Worm (Caenorhabditis elegans): Measurements from ENCODE around the gene C33G8.2.

The C33G8.2 gene

DNA sequence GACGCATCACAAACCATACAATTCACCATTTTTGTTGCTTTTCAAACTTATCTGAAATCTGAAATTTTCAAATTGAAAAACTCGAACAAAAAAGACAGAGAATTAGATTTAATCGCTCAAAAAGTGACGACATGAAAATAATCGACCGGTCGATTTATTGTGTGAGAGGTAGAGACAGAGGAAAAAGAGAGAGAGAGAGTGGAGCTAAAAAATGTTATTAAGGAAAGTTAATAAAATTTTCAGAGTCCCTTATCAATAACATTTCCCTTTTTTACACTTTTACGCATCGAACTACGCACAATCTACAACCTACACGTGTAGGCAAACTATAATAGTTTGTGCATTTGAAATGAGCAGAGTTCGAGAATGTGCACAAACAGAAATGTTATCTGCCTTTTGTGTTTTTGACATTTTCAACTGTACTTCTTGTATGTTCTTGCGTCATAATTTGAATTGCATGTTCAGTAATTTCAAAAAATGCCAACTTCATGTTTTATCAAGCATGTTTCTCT, 12.5 kb upstream of the C33G8.2 start, which contains the start of gene nhr-107:
Gene nhr-107 (minus strand): TSS at position 51 of the 512 bp plus-strand sequence.
- no peak for TF ChIP-seq ztf-29 (GFP tag; IDR thresholded peaks at IDR 0.05)
- TF ChIP-seq klf-2 (GFP tag; conservative IDR thresholded peaks at IDR 0.05) = no peak
- no peak for TF ChIP-seq cog-1 (tag; optimal IDR thresholded peaks at IDR 0.05)
- TF ChIP-seq ref-1 (GFP tag; conservative IDR thresholded peaks at IDR 0.05) = no peak
- no peak for TF ChIP-seq T22C8.4 (GFP tag; IDR thresholded peaks at IDR 0.05)
- no peak for TF ChIP-seq ztf-23 (GFP tag; IDR thresholded peaks at IDR 0.05)
- no peak for TF ChIP-seq flt-1 (GFP tag; IDR thresholded peaks at IDR 0.05)
- no peak for TF ChIP-seq tab-1 (GFP tag; IDR thresholded peaks at IDR 0.05)
- TF ChIP-seq med-1 (GFP tag; optimal IDR thresholded peaks at IDR 0.05; ENCODE audit: insufficient read depth) = no peak

DNA sequence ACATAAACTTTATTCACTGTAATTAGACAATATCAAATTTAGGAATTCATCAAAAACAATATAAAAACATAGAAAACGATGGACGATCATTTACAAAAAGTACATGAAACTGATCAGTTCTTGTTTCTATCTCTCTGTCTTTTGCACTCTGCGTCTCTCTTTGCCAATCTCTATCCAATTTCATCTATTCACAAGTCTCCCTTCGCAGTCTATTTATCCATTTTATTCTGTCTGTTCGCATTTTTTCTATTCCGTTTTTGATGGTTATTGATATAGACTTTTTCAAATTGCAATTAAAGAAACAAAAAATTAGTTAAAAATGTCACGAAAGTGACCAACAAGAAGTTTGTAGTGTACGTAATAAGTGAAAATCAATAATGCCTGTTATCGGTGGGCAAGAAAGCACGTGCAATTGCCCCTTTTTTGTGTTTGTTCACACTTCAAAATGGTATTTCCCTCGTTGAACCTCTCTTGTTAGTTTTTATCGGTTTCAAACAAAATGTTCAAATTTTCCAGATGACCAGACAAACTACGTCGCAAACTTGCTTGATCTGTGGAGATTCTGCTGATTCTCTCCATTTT, 11.2 kb upstream of the C33G8.2 start, which contains the start of gene nhr-42:
Gene nhr-42 (plus strand): TSS at position 517 of the 582 bp plus-strand sequence.
- TF ChIP-seq ref-1 (GFP tag; conservative IDR thresholded peaks at IDR 0.05) (no peak), tab-1 (GFP tag; IDR thresholded peaks at IDR 0.05) (no peak), ztf-29 (GFP tag; IDR thresholded peaks at IDR 0.05) (no peak), klf-2 (GFP tag; conservative IDR thresholded peaks at IDR 0.05) (no peak)

DNA sequence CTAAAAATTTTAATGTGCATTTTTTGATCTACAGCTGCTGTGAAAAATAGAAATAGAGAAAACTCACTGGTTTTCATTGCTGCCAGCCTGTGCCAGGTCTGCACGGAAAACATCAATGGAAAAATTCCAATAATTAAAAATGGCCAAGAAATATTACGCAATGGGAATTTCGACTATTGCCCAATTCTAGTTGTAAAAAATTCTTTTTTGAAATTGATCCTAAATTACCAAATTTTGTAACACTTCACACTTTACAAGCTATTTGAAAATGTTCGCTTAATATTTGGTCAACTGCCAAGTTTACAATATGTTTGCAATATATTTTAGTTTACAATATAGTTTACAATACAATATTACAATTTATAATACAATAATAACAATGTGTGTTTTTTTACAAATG, 8.8 kb upstream of the C33G8.2 start:
- no peak for TF ChIP-seq med-1 (GFP tag; optimal IDR thresholded peaks at IDR 0.05; ENCODE audit: insufficient read depth)
- TF ChIP-seq T22C8.4 (GFP tag; IDR thresholded peaks at IDR 0.05) = no peak
- TF ChIP-seq tab-1 (GFP tag; IDR thresholded peaks at IDR 0.05) = no peak
- TF ChIP-seq flt-1 (GFP tag; IDR thresholded peaks at IDR 0.05) = no peak
- no peak for TF ChIP-seq klf-2 (GFP tag; conservative IDR thresholded peaks at IDR 0.05)
- TF ChIP-seq cog-1 (tag; optimal IDR thresholded peaks at IDR 0.05) = no peak
- TF ChIP-seq ref-1 (GFP tag; conservative IDR thresholded peaks at IDR 0.05) = no peak
- no peak for TF ChIP-seq ztf-29 (GFP tag; IDR thresholded peaks at IDR 0.05)
- TF ChIP-seq ztf-23 (GFP tag; IDR thresholded peaks at IDR 0.05) = no peak

DNA sequence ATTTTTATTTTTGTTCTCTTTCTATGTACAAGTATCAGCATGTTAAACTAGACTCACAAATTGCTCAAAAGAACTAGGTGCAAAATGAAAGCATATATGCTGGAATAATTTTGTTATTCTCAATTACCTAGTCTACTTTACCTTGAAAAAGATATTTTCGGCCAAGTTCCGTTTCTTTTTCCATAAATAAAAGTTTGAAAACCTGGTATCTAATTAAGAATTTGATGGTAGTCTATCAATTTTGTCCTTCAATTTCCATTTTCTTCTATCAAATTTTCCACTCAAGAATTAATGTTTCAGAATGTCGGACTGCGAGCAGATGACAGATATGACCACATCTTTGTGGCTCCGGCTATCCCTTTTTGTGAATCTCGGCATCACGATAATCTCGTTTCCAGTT, 5.7 kb upstream of the C33G8.2 start, which contains the start of gene srab-4:
Gene srab-4 (plus strand): TSS at position 301 of the 400 bp plus-strand sequence.
- TF ChIP-seq med-1 (GFP tag; optimal IDR thresholded peaks at IDR 0.05; ENCODE audit: insufficient read depth) = no peak
- no peak for TF ChIP-seq tab-1 (GFP tag; IDR thresholded peaks at IDR 0.05)
- TF ChIP-seq cog-1 (tag; optimal IDR thresholded peaks at IDR 0.05) = no peak

DNA sequence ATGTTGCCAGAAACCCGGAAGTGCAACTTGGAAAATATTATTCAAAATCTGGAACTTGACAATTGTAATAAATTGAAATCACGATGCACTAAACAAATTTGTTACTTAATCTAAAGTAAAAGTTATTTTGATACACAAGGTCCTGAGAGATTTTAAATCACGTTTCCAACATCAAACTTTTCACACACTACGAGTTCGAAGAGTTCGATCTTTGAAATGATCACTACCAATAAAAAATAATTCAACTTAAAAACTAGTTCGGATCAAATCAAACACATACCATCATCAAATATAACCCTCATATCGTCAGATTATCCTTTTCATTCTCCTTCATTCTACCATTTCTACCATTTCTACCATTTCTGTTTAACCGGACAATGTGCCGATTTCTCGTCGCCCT, 3.6 kb upstream of the C33G8.2 start, which contains the start of gene spig-10:
Gene spig-10 (plus strand): TSS at position 301 of the 400 bp plus-strand sequence.
- no peak for TF ChIP-seq klf-2 (GFP tag; conservative IDR thresholded peaks at IDR 0.05)
- TF ChIP-seq ref-1 (GFP tag; conservative IDR thresholded peaks at IDR 0.05) = no peak
- no peak for TF ChIP-seq ztf-29 (GFP tag; IDR thresholded peaks at IDR 0.05)
- TF ChIP-seq tab-1 (GFP tag; IDR thresholded peaks at IDR 0.05) = no peak
- no peak for TF ChIP-seq ztf-23 (GFP tag; IDR thresholded peaks at IDR 0.05)
- TF ChIP-seq med-1 (GFP tag; optimal IDR thresholded peaks at IDR 0.05; ENCODE audit: insufficient read depth) = no peak
- TF ChIP-seq T22C8.4 (GFP tag; IDR thresholded peaks at IDR 0.05) = no peak
- no peak for TF ChIP-seq flt-1 (GFP tag; IDR thresholded peaks at IDR 0.05)
- no peak for TF ChIP-seq cog-1 (tag; optimal IDR thresholded peaks at IDR 0.05)

DNA sequence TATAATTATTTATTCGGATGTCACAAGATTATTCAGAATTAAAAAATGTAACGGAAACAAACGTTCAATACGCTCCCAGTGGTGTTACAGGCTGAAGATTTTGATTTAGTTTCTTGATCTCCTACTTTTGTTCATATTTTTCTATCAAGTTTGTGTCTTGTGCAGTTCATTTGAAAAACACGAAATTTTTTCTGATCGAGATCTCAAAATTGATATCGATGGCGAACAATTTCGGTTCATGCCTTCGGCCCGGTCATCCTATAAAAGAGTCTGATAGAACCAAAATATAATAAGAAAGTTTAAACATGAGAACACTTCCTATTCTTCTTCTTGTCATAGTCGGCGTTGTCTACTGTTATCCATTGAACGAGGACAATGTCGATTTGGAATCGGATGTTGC, 2.3 kb upstream of the C33G8.2 start, which contains the start of gene drd-10:
Gene drd-10 (plus strand): TSS at position 301 of the 400 bp plus-strand sequence.
- TF ChIP-seq ztf-23 (GFP tag; IDR thresholded peaks at IDR 0.05) = no peak
- no peak for TF ChIP-seq tab-1 (GFP tag; IDR thresholded peaks at IDR 0.05)
- no peak for TF ChIP-seq flt-1 (GFP tag; IDR thresholded peaks at IDR 0.05)
- no peak for TF ChIP-seq cog-1 (tag; optimal IDR thresholded peaks at IDR 0.05)
- TF ChIP-seq ztf-29 (GFP tag; IDR thresholded peaks at IDR 0.05) = no peak

DNA sequence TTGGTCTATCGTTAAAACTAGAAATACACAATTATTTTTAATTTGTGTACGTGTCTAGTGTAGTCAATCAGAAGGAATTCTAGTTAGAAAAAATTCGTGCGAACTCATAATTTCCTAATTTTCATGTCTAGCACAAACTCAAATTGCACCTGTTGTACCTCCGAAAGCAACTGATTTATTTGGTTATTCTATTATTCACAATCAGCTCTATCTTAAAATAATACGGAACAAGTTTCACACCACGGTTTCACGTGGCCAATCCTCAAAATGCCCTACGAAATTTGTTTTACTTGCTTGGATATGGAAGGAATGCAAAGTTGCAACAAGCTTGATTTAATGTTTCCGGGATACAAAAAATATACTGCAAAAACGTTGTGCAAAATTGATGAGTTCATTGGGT, 3.1 kb downstream of the C33G8.2 start, which contains the start of gene srw-127:
Gene srw-127 (plus strand): TSS at position 301 of the 400 bp plus-strand sequence.
- TF ChIP-seq ref-1 (GFP tag; conservative IDR thresholded peaks at IDR 0.05) = no peak
- TF ChIP-seq ztf-23 (GFP tag; IDR thresholded peaks at IDR 0.05) = no peak
- no peak for TF ChIP-seq T22C8.4 (GFP tag; IDR thresholded peaks at IDR 0.05)
- TF ChIP-seq ztf-29 (GFP tag; IDR thresholded peaks at IDR 0.05) = no peak
- no peak for TF ChIP-seq flt-1 (GFP tag; IDR thresholded peaks at IDR 0.05)
- no peak for TF ChIP-seq med-1 (GFP tag; optimal IDR thresholded peaks at IDR 0.05; ENCODE audit: insufficient read depth)
- TF ChIP-seq klf-2 (GFP tag; conservative IDR thresholded peaks at IDR 0.05) = no peak
- no peak for TF ChIP-seq cog-1 (tag; optimal IDR thresholded peaks at IDR 0.05)
- no peak for TF ChIP-seq tab-1 (GFP tag; IDR thresholded peaks at IDR 0.05)

DNA sequence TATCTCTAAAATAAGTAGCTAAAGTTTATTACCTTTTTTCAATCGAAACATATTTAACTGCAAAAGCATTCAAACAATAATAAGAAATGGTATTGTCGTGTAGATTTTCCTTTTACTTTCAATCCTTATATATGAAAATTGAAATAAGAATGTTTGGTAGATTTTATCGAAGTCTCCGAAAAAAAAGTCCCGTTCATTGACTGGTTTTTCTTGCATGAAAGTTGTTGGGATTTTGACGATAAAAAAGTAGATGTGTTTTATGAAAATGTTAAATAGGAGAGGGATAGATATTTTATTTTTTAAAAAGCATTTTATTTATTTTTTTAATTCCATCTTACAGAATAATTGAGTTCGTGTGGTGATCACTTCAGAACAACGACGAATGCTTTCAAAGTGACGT, 6.3 kb downstream of the C33G8.2 start, which contains the start of gene C33G8.13:
Gene C33G8.13 (minus strand): TSS at position 101 of the 400 bp plus-strand sequence.
- TF ChIP-seq klf-2 (GFP tag; conservative IDR thresholded peaks at IDR 0.05) = no peak
- no peak for TF ChIP-seq T22C8.4 (GFP tag; IDR thresholded peaks at IDR 0.05)
- TF ChIP-seq ztf-23 (GFP tag; IDR thresholded peaks at IDR 0.05) = no peak
- TF ChIP-seq cog-1 (tag; optimal IDR thresholded peaks at IDR 0.05) = no peak
- no peak for TF ChIP-seq ztf-29 (GFP tag; IDR thresholded peaks at IDR 0.05)

DNA sequence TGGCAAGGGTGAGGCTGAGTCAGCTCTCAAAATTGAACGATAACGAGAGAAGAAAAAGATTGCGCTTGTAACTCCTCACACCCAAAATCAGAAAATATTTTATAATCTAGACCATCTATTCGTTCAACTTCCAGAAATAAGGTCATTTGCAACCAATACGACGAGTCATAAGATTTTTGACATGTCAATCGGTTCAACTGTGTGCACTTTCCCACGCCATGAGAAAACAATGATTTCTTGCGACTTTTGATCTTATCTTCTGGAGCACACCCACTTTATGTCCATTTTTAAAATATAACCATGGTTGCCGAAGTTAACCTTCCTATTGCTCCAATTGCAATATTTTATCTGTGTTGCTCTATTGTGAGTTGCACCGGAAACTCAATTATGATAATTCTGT, 7.5 kb downstream of the C33G8.2 start, which contains the start of gene srsx-32:
Gene srsx-32 (plus strand): TSS at position 301 of the 400 bp plus-strand sequence.
- TF ChIP-seq ztf-29 (GFP tag; IDR thresholded peaks at IDR 0.05) (no peak), med-1 (GFP tag; optimal IDR thresholded peaks at IDR 0.05; ENCODE audit: insufficient read depth) (no peak), klf-2 (GFP tag; conservative IDR thresholded peaks at IDR 0.05) (no peak), flt-1 (GFP tag; IDR thresholded peaks at IDR 0.05) (no peak), ztf-23 (GFP tag; IDR thresholded peaks at IDR 0.05) (no peak), ref-1 (GFP tag; conservative IDR thresholded peaks at IDR 0.05) (no peak), tab-1 (GFP tag; IDR thresholded peaks at IDR 0.05) (no peak), T22C8.4 (GFP tag; IDR thresholded peaks at IDR 0.05) (no peak), cog-1 (tag; optimal IDR thresholded peaks at IDR 0.05) (no peak)

DNA sequence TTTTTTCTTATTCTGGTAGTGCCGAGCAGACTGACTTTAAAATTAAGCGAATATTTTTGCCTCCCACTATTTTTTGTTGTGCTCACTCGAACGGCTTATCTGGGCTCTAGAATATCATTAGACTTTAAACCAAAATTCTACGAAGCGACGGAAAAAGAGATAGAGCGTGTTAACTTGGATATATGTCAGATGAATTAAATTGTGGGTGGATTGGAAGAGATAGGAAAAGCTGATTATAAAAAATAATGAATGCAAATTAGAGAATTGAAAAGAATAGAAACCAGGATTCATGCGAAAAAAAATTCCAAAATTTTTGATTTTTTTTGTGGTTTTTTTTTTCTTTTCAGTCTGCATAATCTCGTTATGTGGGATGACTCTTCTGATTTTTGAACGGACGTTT, 12.2 kb downstream of the C33G8.2 start, which contains the start of gene F20A1.4:
Gene F20A1.4 (minus strand): TSS at position 101 of the 400 bp plus-strand sequence.
- no peak for TF ChIP-seq tab-1 (GFP tag; IDR thresholded peaks at IDR 0.05)
- no peak for TF ChIP-seq flt-1 (GFP tag; IDR thresholded peaks at IDR 0.05)
